Fruit fly (Drosophila melanogaster): Measurements from ENCODE around the gene Hsp70Ab.

dm6 chr3R:11948903-11949358 lies 9.4 kb upstream of the Hsp70Ab start, which contains the start of gene Cad87A:
- TF ChIP-seq ovo (GFP tag; optimal IDR thresholded peaks at IDR 0.05) (no peak), toe (GFP tag; optimal IDR thresholded peaks at IDR 0.05) (no peak), tj (GFP tag; optimal IDR thresholded peaks at IDR 0.05) (peak; percentile 49), Clk (GFP tag; optimal IDR thresholded peaks at IDR 0.05) (no peak), CG5204 (GFP tag; optimal IDR thresholded peaks at IDR 0.05) (no peak), Hr96 (GFP tag; optimal IDR thresholded peaks at IDR 0.05) (no peak)

Data from whole organism, adult.